Fruit fly (Drosophila melanogaster) whole organism, wandering third instar larva: ENCODE results near the gene TM9SF2.

Source experiments
- Hr83 ChIP-seq: fragments of 200-300 bp; sonication (Bioruptor generic); optimal IDR thresholded peaks from 2 replicates; lab custom pipeline; 2016; ENCODE audit warnings: missing biosample characterization, mild to moderate bottlenecking, missing genetic modification characterization, moderate library complexity; ENCODE audit not compliant: poor library complexity, severe bottlenecking
- jim ChIP-seq: fragments of 175-275, 200-325 bp; sonication (Bioruptor generic); optimal IDR thresholded peaks from 2 replicates; lab custom pipeline; 2016; ENCODE audit warnings: missing biosample characterization, mild to moderate bottlenecking, missing genetic modification characterization

DNA sequence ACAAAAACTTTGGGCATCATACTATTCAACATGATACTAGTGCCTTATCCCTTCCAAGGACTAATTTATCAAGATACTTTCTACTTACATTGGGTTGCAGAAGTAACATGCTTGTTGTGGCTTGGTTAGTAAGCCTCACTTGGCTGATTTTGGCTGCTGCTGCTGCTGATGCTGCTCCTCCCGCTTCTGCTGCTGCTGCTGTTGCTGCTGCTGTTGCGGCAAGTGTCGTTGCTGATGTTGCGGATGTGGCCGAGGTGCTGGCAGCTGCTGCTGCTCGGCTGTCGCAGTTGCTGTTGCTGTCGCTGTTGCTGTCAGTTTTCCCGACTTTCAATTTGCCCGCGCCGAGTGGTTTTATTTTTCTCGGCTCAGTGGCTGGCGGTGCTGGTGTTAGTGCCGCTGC lies 44.1 kb downstream of the TM9SF2 start:
- TF ChIP-seq jim (GFP tag; lab: Kevin White, UChicago) (no peak), Hr83 (GFP tag; lab: Kevin White, UChicago) (no peak)
